Fruit fly (Drosophila melanogaster) S2 (cell line): ENCODE measurements around the gene Nlp.

Source experiments
- CG8478 ChIP-seq: fragments of >200 bp; optimal IDR thresholded peaks from 2 replicates; lab custom pipeline; 2018
- CTCF ChIP-seq, 2 experiments: fragments of >200 bp; optimal IDR thresholded peaks; 2 replicates each; lab custom pipeline; 2018

DNA sequence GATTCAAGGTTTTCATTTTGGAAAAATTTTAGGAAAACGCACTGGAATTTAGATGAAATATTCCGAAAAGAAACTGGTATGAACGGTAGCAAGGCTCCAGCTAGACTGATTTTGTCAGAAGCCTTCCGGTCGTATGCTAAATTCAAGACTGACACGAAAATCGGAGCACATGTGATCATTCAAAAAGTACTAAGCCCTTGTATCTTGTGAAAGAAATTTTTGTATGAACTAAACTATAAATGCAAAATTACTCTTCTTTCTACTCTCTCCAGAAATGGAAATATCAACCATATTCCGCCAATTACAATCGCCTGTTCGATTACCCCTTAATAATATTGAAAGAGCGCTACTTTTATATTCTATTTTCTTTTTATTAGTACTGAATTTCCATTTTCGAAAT, 33.0 kb downstream of the Nlp start, which contains the start of gene ocn:
- no peak for TF ChIP-seq CG8478 (lab: Kevin White, UChicago)
- TF ChIP-seq CTCF (optimal IDR thresholded peaks at IDR 0.05; lab: Kevin White, UChicago) = no peak
